Fruit fly (Drosophila melanogaster) whole organism, adult: ENCODE measurements around the gene CG12984.

ENCODE experiments used
- CG5204 ChIP-seq: fragments of 200-800 bp; sonication (Bioruptor generic); optimal IDR thresholded peaks from 2 replicates; lab custom pipeline; 2016; ENCODE audit warnings: missing biosample characterization, missing genetic modification characterization
- Mnt ChIP-seq: fragments of 200-800 bp; sonication (Bioruptor generic); optimal IDR thresholded peaks from 2 replicates; lab custom pipeline; 2016; ENCODE audit warnings: missing biosample characterization, mild to moderate bottlenecking, missing genetic modification characterization
- pad ChIP-seq: fragments of 200-800 bp; sonication (Bioruptor generic); optimal IDR thresholded peaks from 3 replicates; lab custom pipeline; 2017; ENCODE audit warnings: missing biosample characterization, missing genetic modification characterization, mild to moderate bottlenecking, moderate library complexity, missing genetic modification reagents

- TF ChIP-seq pad (no peak), CG5204 (GFP tag; lab: Kevin White, UChicago) (no peak), Mnt (no peak)
Observed at dm6 chr3L:20951477-20952120, 39.9 kb upstream of the CG12984 start.
